Fruit fly (Drosophila melanogaster): ENCODE data around the gene CG17568.

The CG17568 gene

dm6 chr2L:19140257-19140983, 41.1 kb downstream of the CG17568 start (continued):
- no peak for TF ChIP-seq lola (GFP tag; optimal IDR thresholded peaks at IDR 0.05)
- TF ChIP-seq CG2678 (tag; optimal IDR thresholded peaks at IDR 0.05), result no peak
- no peak for TF ChIP-seq gfzf (GFP tag; optimal IDR thresholded peaks at IDR 0.05)
- peak; percentile 87 for TF ChIP-seq sens (GFP tag)
- peak; percentile 10 for TF ChIP-seq fd64A (GFP tag; optimal IDR thresholded peaks at IDR 0.05)
- peak; percentile 47 for TF ChIP-seq CG6813 (GFP tag; optimal IDR thresholded peaks at IDR 0.05)
- peak; percentile 11 for TF ChIP-seq Kr (GFP tag; optimal IDR thresholded peaks at IDR 0.05)
- TF ChIP-seq otp (GFP tag; IDR thresholded peaks at IDR 0.05), result 0 out of 3 replicates have a peak, but pooled peaks have one; percentile 32
- peak; percentile 31; the same call in 1 of the 3 replicates for TF ChIP-seq dysf (GFP tag; IDR thresholded peaks at IDR 0.05)
- TF ChIP-seq B-H2 (GFP tag; optimal IDR thresholded peaks at IDR 0.05), result peak; percentile 1
- peak; percentile 12 for TF ChIP-seq CG2875 (GFP tag; optimal IDR thresholded peaks at IDR 0.05)
- peak; percentile 12 for TF ChIP-seq pfk (GFP tag; optimal IDR thresholded peaks at IDR 0.05)
- peak; percentile 5 for TF ChIP-seq CG2202 (tag; optimal IDR thresholded peaks at IDR 0.05)
- 0 out of 4 replicates have a peak, but pooled peaks have one; percentile 12 for TF ChIP-seq Gug (GFP tag; IDR thresholded peaks at IDR 0.05)
- TF ChIP-seq Vsx1 (GFP tag; optimal IDR thresholded peaks at IDR 0.05), result peak; percentile 8
- TF ChIP-seq CG12659 (GFP tag; optimal IDR thresholded peaks at IDR 0.05), result peak; percentile 44
- TF ChIP-seq CG11696 (GFP tag; IDR thresholded peaks at IDR 0.05), result no peak
- peak; percentile 13 for TF ChIP-seq mirr (GFP tag; optimal IDR thresholded peaks at IDR 0.05)
- TF ChIP-seq CG33557 (GFP tag; optimal IDR thresholded peaks at IDR 0.05), result peak; percentile 11
- no peak for TF ChIP-seq trh (GFP tag; optimal IDR thresholded peaks at IDR 0.05)
- TF ChIP-seq CG32532 (GFP tag; IDR thresholded peaks at IDR 0.05), result peak; percentile 20; the same call in 1 of the 2 replicates
- no peak for TF ChIP-seq CG8765 (GFP tag; IDR thresholded peaks at IDR 0.05)
- peak; percentile 22 for TF ChIP-seq sd (tag; optimal IDR thresholded peaks at IDR 0.05)
- TF ChIP-seq vfl (GFP tag; optimal IDR thresholded peaks at IDR 0.05), result no peak
- 0 out of 4 replicates have a peak, but pooled peaks have one; percentile 57 for TF ChIP-seq chinmo (GFP tag; IDR thresholded peaks at IDR 0.05; ENCODE audit: partially characterized antibody)
- TF ChIP-seq z (GFP tag; IDR thresholded peaks at IDR 0.05), result 0 out of 3 replicates have a peak, but pooled peaks have one; percentile 10

- TF ChIP-seq Deaf1 (tag; optimal IDR thresholded peaks at IDR 0.05), result no peak
- no peak for TF ChIP-seq CG11456 (GFP tag; IDR thresholded peaks at IDR 0.05)
- no peak for TF ChIP-seq Ets65A (GFP tag)
- TF ChIP-seq chinmo (GFP tag; IDR thresholded peaks at IDR 0.05; ENCODE audit: partially characterized antibody), result 0 out of 4 replicates have a peak, but pooled peaks have one; percentile 49
- TF ChIP-seq Mad (GFP tag; optimal IDR thresholded peaks at IDR 0.05), result no peak
- TF ChIP-seq CG4328 (GFP tag; optimal IDR thresholded peaks at IDR 0.05), result no peak
- no peak for TF ChIP-seq caup (GFP tag; optimal IDR thresholded peaks at IDR 0.05; ENCODE audit: severe bottlenecking)
- TF ChIP-seq CG12299 (tag; optimal IDR thresholded peaks at IDR 0.05), result no peak
- no peak for TF ChIP-seq org-1 (GFP tag; optimal IDR thresholded peaks at IDR 0.05)
- no peak for TF ChIP-seq slp2 (GFP tag; optimal IDR thresholded peaks at IDR 0.05)
- no peak for TF ChIP-seq CG3726 (GFP tag; IDR thresholded peaks at IDR 0.05)
- TF ChIP-seq CG12744 (GFP tag; optimal IDR thresholded peaks at IDR 0.05), result no peak
- no peak for TF ChIP-seq CG13775 (GFP tag; optimal IDR thresholded peaks at IDR 0.05)
- peak; percentile 87 for TF ChIP-seq cad (GFP tag; optimal IDR thresholded peaks at IDR 0.05)
- no peak for TF ChIP-seq kah (GFP tag; optimal IDR thresholded peaks at IDR 0.05)
- TF ChIP-seq Dek (tag; optimal IDR thresholded peaks at IDR 0.05), result no peak
- TF ChIP-seq E2f1 (GFP tag; IDR thresholded peaks at IDR 0.05), result no peak
- no peak for TF ChIP-seq CG17802 (tag; optimal IDR thresholded peaks at IDR 0.05)
- TF ChIP-seq Dfd (GFP tag; optimal IDR thresholded peaks at IDR 0.05), result no peak
- no peak for TF ChIP-seq gro (GFP tag; optimal IDR thresholded peaks at IDR 0.05)
- no peak for TF ChIP-seq knrl (GFP tag; IDR thresholded peaks at IDR 0.05; ENCODE audit: partially characterized antibody)
- no peak for TF ChIP-seq Drgx (GFP tag; IDR thresholded peaks at IDR 0.05)
- TF ChIP-seq kay (GFP tag; optimal IDR thresholded peaks at IDR 0.05), result no peak
- no peak for TF ChIP-seq CG6791 (GFP tag; IDR thresholded peaks at IDR 0.05; ENCODE audit: partially characterized antibody)
- TF ChIP-seq gcm2 (GFP tag; optimal IDR thresholded peaks at IDR 0.05), result no peak
Measured at dm6 chr2L:19139751-19140150, 41.8 kb downstream of the CG17568 start.
